Fruit fly (Drosophila melanogaster) whole organism: Measurements from ENCODE around the gene NTPase.

Experiments
- Dll ChIP-seq: fragments of >200 bp; optimal IDR thresholded peaks from 2 replicates; lab custom pipeline; 2017
- pan ChIP-seq: fragments of >200 bp; optimal IDR thresholded peaks from 2 replicates; lab custom pipeline; 2017
- psq ChIP-seq: fragments of >200 bp; optimal IDR thresholded peaks from 2 replicates; lab custom pipeline; 2017

dm6 chr2L:2855204-2855768 lies 30.4 kb downstream of the NTPase start:
- TF ChIP-seq Dll (lab: Kevin White, UChicago) (no peak), psq (lab: Kevin White, UChicago) (no peak), pan (lab: Kevin White, UChicago) (no peak)
